Worm (Caenorhabditis elegans) whole organism, L4/young adult: ENCODE data around the gene dpl-1.

Experiments used
- W03F9.2 ChIP-seq: fragments of 150-350 bp; optimal IDR thresholded peaks from 2 replicates; lab custom pipeline; 2014; ENCODE audit warnings: missing biosample characterization, missing genetic modification characterization
- him-1 ChIP-seq: sonication (generic microtip); optimal IDR thresholded peaks from 2 replicates; lab custom pipeline; 2016; ENCODE audit warnings: missing genotype, missing genetic modification reagents, missing genetic modification characterization, missing compliant biosample characterization

ce11 chrII:9189648-9190047, 19.9 kb downstream of the dpl-1 start:
- no peak for TF ChIP-seq him-1 (tag; lab: Kevin White, UChicago)
- TF ChIP-seq W03F9.2 (tag; lab: Kevin White, UChicago) = no peak
